6 worm cellular contexts compared by ENCODE assay signal in genomic region chrIII:5183372-5183771, ce11.
TF ChIP-seq lines count a peak whose summit lies in the region.

No protein-coding gene starts in this region.

TF ChIP-seq in whole organism, L1 larva, 84 proteins besides CTCF, POLR2A, EP300 and RAD21:
- TF ChIP-seq dpl-1 (GFP tag; optimal IDR thresholded peaks at IDR 0.05; lab: Kevin White, UChicago) (peak in 1 of 3 experiments; percentile 14), sox-4 (tag; optimal IDR thresholded peaks at IDR 0.05; lab: Kevin White, UChicago) (no peak), zag-1 (tag; optimal IDR thresholded peaks at IDR 0.05; lab: Kevin White, UChicago) (no peak), nhr-12 (tag; optimal IDR thresholded peaks at IDR 0.05; lab: Kevin White, UChicago) (no peak), blmp-1 (tag; optimal IDR thresholded peaks at IDR 0.05; lab: Kevin White, UChicago) (no peak), vab-15 (tag; optimal IDR thresholded peaks at IDR 0.05; lab: Kevin White, UChicago) (no peak), ama-1 (optimal IDR thresholded peaks at IDR 0.05; lab: Kevin White, UChicago) (no peak), efl-1 (optimal IDR thresholded peaks at IDR 0.05; lab: Kevin White, UChicago) (no peak), efl-1 (GFP tag; optimal IDR thresholded peaks at IDR 0.05 in 1 of 2; lab: Kevin White, UChicago) (peak in 1 of 2 experiments; percentile 4), xbp-1 (tag; optimal IDR thresholded peaks at IDR 0.05; lab: Kevin White, UChicago) (no peak), lin-14 (GFP tag; optimal IDR thresholded peaks at IDR 0.05; lab: Kevin White, UChicago) (peak; percentile 22), tbx-2 (tag; optimal IDR thresholded peaks at IDR 0.05; lab: Kevin White, UChicago) (no peak), lsy-2 (tag; optimal IDR thresholded peaks at IDR 0.05; lab: Kevin White, UChicago) (no peak), ets-5 (GFP tag; IDR thresholded peaks at IDR 0.05; lab: Robert Waterston, UW) (no peak)

TF ChIP-seq in whole organism, L2 larva, 48 proteins besides CTCF, POLR2A, EP300 and RAD21:
- TF ChIP-seq ama-1 (optimal IDR thresholded peaks at IDR 0.05; lab: Kevin White, UChicago) (no peak), unc-55 (GFP tag; optimal IDR thresholded peaks at IDR 0.05; lab: Kevin White, UChicago) (peak; percentile 3), nhr-129 (tag; optimal IDR thresholded peaks at IDR 0.05; lab: Kevin White, UChicago) (peak; percentile 36), unc-39 (tag; optimal IDR thresholded peaks at IDR 0.05; lab: Kevin White, UChicago) (no peak), lin-13 (GFP tag; optimal IDR thresholded peaks at IDR 0.05; lab: Kevin White, UChicago) (no peak)

TF ChIP-seq in whole organism, L3 larva, 47 proteins besides CTCF, POLR2A, EP300 and RAD21:
- TF ChIP-seq pha-4 (tag; optimal IDR thresholded peaks at IDR 0.05; lab: Kevin White, UChicago) (no peak), elt-1 (tag; optimal IDR thresholded peaks at IDR 0.05; lab: Kevin White, UChicago) (no peak), nhr-28 (tag; optimal IDR thresholded peaks at IDR 0.05; lab: Kevin White, UChicago) (no peak), lin-39 (tag; optimal IDR thresholded peaks at IDR 0.05; lab: Kevin White, UChicago) (peak; percentile 43), unc-39 (tag; optimal IDR thresholded peaks at IDR 0.05; lab: Kevin White, UChicago) (no peak)

TF ChIP-seq in whole organism, L4 larva, 104 proteins besides CTCF, POLR2A, EP300 and RAD21:
- TF ChIP-seq mdl-1 (tag; optimal IDR thresholded peaks at IDR 0.05; lab: Kevin White, UChicago) (peak in 1 of 2 experiments; percentile 5), ces-1 (GFP tag; optimal IDR thresholded peaks at IDR 0.05; lab: Kevin White, UChicago) (no peak), daf-8 (GFP tag; IDR thresholded peaks at IDR 0.05; lab: Robert Waterston, UW) (no peak), lim-7 (GFP tag; IDR thresholded peaks at IDR 0.05; lab: Robert Waterston, UW) (no peak), vab-7 (GFP tag; IDR thresholded peaks at IDR 0.05; lab: Robert Waterston, UW) (no peak), ceh-62 (tag; optimal IDR thresholded peaks at IDR 0.05; lab: Kevin White, UChicago) (no peak), hmg-1.1 (GFP tag; IDR thresholded peaks at IDR 0.05; lab: Robert Waterston, UW) (0 out of 2 replicates have a peak, but pooled peaks have one; percentile 20), hlh-30 (tag; optimal IDR thresholded peaks at IDR 0.05; lab: Kevin White, UChicago; ENCODE audit: insufficient read depth) (peak; percentile 11)
TF ChIP-seq in whole organism, L4 larva: peak in this region for 3.

TF ChIP-seq in whole organism, late embryonic, 69 proteins besides CTCF, POLR2A, EP300 and RAD21:
- TF ChIP-seq zip-5 (tag; optimal IDR thresholded peaks at IDR 0.05; lab: Kevin White, UChicago) = no peak
- TF ChIP-seq hlh-15 (tag; optimal IDR thresholded peaks at IDR 0.05; lab: Kevin White, UChicago) = no peak
- TF ChIP-seq hlh-30 (tag; optimal IDR thresholded peaks at IDR 0.05; lab: Kevin White, UChicago; ENCODE audit: insufficient read depth) = peak; percentile 50
- TF ChIP-seq ceh-34 (tag; optimal IDR thresholded peaks at IDR 0.05; lab: Kevin White, UChicago) = no peak
- TF ChIP-seq unc-3 (GFP tag; conservative IDR thresholded peaks at IDR 0.05; lab: Robert Waterston, UW) = no peak
- no peak for TF ChIP-seq unc-3 (tag; optimal IDR thresholded peaks at IDR 0.05; lab: Kevin White, UChicago)
- TF ChIP-seq hlh-8 (tag; optimal IDR thresholded peaks at IDR 0.05; lab: Kevin White, UChicago) = peak; percentile 40
- TF ChIP-seq unc-42 (tag; optimal IDR thresholded peaks at IDR 0.05; lab: Kevin White, UChicago) = peak; percentile 33
- TF ChIP-seq ceh-18 (tag; optimal IDR thresholded peaks at IDR 0.05; lab: Kevin White, UChicago) = no peak
- no peak for TF ChIP-seq tbx-7 (tag; optimal IDR thresholded peaks at IDR 0.05; lab: Kevin White, UChicago)
TF ChIP-seq in whole organism, late embryonic: peak in this region for 3.

TF ChIP-seq in whole organism, mixed stage, embryonic, 35 proteins besides CTCF, POLR2A, EP300 and RAD21:
- peak; percentile 1 for TF ChIP-seq unc-62 (GFP tag; optimal IDR thresholded peaks at IDR 0.05; lab: Kevin White, UChicago)
- TF ChIP-seq nhr-237 (tag; optimal IDR thresholded peaks at IDR 0.05; lab: Kevin White, UChicago) = no peak
- TF ChIP-seq lsy-2 (tag; optimal IDR thresholded peaks at IDR 0.05; lab: Kevin White, UChicago) = no peak
- TF ChIP-seq tbx-8 (GFP tag; optimal IDR thresholded peaks at IDR 0.05; lab: Kevin White, UChicago) = no peak
- no peak for TF ChIP-seq mep-1 (tag; optimal IDR thresholded peaks at IDR 0.05; lab: Kevin White, UChicago)
- TF ChIP-seq drap-1 (GFP tag; optimal IDR thresholded peaks at IDR 0.05; lab: Kevin White, UChicago) = no peak
- no peak for TF ChIP-seq ceh-39 (tag; optimal IDR thresholded peaks at IDR 0.05; lab: Kevin White, UChicago)
- TF ChIP-seq ces-1 (GFP tag; optimal IDR thresholded peaks at IDR 0.05; lab: Kevin White, UChicago) = peak; percentile 62
- TF ChIP-seq cnd-1 (tag; optimal IDR thresholded peaks at IDR 0.05; lab: Kevin White, UChicago) = peak; percentile 85
- TF ChIP-seq sem-2 (GFP tag; optimal IDR thresholded peaks at IDR 0.05; lab: Kevin White, UChicago) = no peak
- peak; percentile 89 for TF ChIP-seq lin-32 (GFP tag; optimal IDR thresholded peaks at IDR 0.05; lab: Kevin White, UChicago)
- no peak for TF ChIP-seq ceh-43 (GFP tag; optimal IDR thresholded peaks at IDR 0.05; lab: Kevin White, UChicago)
- TF ChIP-seq nhr-12 (tag; optimal IDR thresholded peaks at IDR 0.05; lab: Kevin White, UChicago) = no peak
- TF ChIP-seq bed-3 (GFP tag; optimal IDR thresholded peaks at IDR 0.05; lab: Kevin White, UChicago) = no peak
TF ChIP-seq in whole organism, mixed stage, embryonic: peak in this region for 4.
